Fruit fly (Drosophila melanogaster): Measurements from ENCODE around the gene CG1486.

The CG1486 gene

dm6 chrX:21345036-21345500, 21.2 kb downstream of the CG1486 start, which contains the start of gene dod (continued):
- TF ChIP-seq CG15336 (GFP tag; IDR thresholded peaks at IDR 0.05) (peak; percentile 55), achi (GFP tag; optimal IDR thresholded peaks at IDR 0.05) (peak; percentile 61), CG34406 (GFP tag; optimal IDR thresholded peaks at IDR 0.05) (peak; percentile 42), salr (GFP tag; optimal IDR thresholded peaks at IDR 0.05) (no peak), CG6792 (GFP tag; optimal IDR thresholded peaks at IDR 0.05) (peak; percentile 35), cyc (GFP tag; optimal IDR thresholded peaks at IDR 0.05) (no peak), vri (GFP tag; optimal IDR thresholded peaks at IDR 0.05) (no peak), CG8319 (GFP tag; optimal IDR thresholded peaks at IDR 0.05) (no peak), Ets96B (tag; optimal IDR thresholded peaks at IDR 0.05) (peak; percentile 54), eg (GFP tag; IDR thresholded peaks at IDR 0.05) (peak; percentile 74; the same call in 2 of the 3 replicates), CG8119 (GFP tag; IDR thresholded peaks at IDR 0.05) (peak; percentile 64; the same call in 2 of the 3 replicates), CG31627 (GFP tag; optimal IDR thresholded peaks at IDR 0.05) (peak; percentile 53), CG9139 (GFP tag; optimal IDR thresholded peaks at IDR 0.05) (no peak), Sox14 (GFP tag; optimal IDR thresholded peaks at IDR 0.05) (peak; percentile 66), dac (GFP tag; optimal IDR thresholded peaks at IDR 0.05) (peak; percentile 6), CG4318 (GFP tag; optimal IDR thresholded peaks at IDR 0.05) (no peak), CG11762 (GFP tag; optimal IDR thresholded peaks at IDR 0.05; ENCODE audit: insufficient read depth) (no peak), CG8632 (GFP tag; optimal IDR thresholded peaks at IDR 0.05) (peak; percentile 35), CG11902 (GFP tag; optimal IDR thresholded peaks at IDR 0.05) (no peak), CG6163 (GFP tag; IDR thresholded peaks at IDR 0.05) (peak; percentile 50; the same call in 1 of the 3 replicates), acj6 (GFP tag; optimal IDR thresholded peaks at IDR 0.05) (peak; percentile 47), CG7368 (GFP tag; optimal IDR thresholded peaks at IDR 0.05) (no peak), Sox15 (GFP tag; optimal IDR thresholded peaks at IDR 0.05) (no peak), CG6808 (GFP tag; optimal IDR thresholded peaks at IDR 0.05) (peak; percentile 25), Ets21C (GFP tag; optimal IDR thresholded peaks at IDR 0.05) (no peak), Blimp-1 (GFP tag; optimal IDR thresholded peaks at IDR 0.05) (no peak), Lpt (GFP tag; optimal IDR thresholded peaks at IDR 0.05) (peak; percentile 7), Hr38 (GFP tag; optimal IDR thresholded peaks at IDR 0.05) (no peak), CG1621 (tag; optimal IDR thresholded peaks at IDR 0.05) (peak; percentile 58), lz (GFP tag; optimal IDR thresholded peaks at IDR 0.05) (peak; percentile 53)

dm6 chrX:21349800-21350309, 26.0 kb downstream of the CG1486 start, which contains the start of the genes peng and sol:
Gene peng (minus strand): TSS chrX:21349843.
Gene sol (plus strand): TSS chrX:21350280.
- peak; percentile 48 for TF ChIP-seq net (GFP tag; optimal IDR thresholded peaks at IDR 0.05)
- TF ChIP-seq CG32006 (GFP tag; optimal IDR thresholded peaks at IDR 0.05): peak; percentile 78
- TF ChIP-seq salr (GFP tag; optimal IDR thresholded peaks at IDR 0.05): no peak
- peak; percentile 81 for TF ChIP-seq Met (GFP tag; optimal IDR thresholded peaks at IDR 0.05)
- peak; percentile 63 for TF ChIP-seq CG34406 (GFP tag; optimal IDR thresholded peaks at IDR 0.05)
- TF ChIP-seq CG11902 (GFP tag; optimal IDR thresholded peaks at IDR 0.05): peak; percentile 49
- TF ChIP-seq Eip75B (GFP tag; optimal IDR thresholded peaks at IDR 0.05): peak; percentile 77
- TF ChIP-seq acj6 (GFP tag; optimal IDR thresholded peaks at IDR 0.05): peak; percentile 71
- no peak for TF ChIP-seq spab (GFP tag; optimal IDR thresholded peaks at IDR 0.05)
- TF ChIP-seq CG11762 (GFP tag; optimal IDR thresholded peaks at IDR 0.05; ENCODE audit: insufficient read depth): peak; percentile 66
- TF ChIP-seq CG3919 (GFP tag; optimal IDR thresholded peaks at IDR 0.05): peak; percentile 72
- TF ChIP-seq lz (GFP tag; optimal IDR thresholded peaks at IDR 0.05): peak; percentile 84
- TF ChIP-seq Sox102F (GFP tag; optimal IDR thresholded peaks at IDR 0.05): peak; percentile 72
- TF ChIP-seq esn (GFP tag; optimal IDR thresholded peaks at IDR 0.05): peak; percentile 82
- TF ChIP-seq OdsH (GFP tag; optimal IDR thresholded peaks at IDR 0.05): no peak
- TF ChIP-seq CG6854 (GFP tag; optimal IDR thresholded peaks at IDR 0.05): no peak
- TF ChIP-seq Ets21C (GFP tag; optimal IDR thresholded peaks at IDR 0.05): peak; percentile 71
- peak; percentile 60; the same call in 2 of the 3 replicates for TF ChIP-seq CG8119 (GFP tag; IDR thresholded peaks at IDR 0.05)
- peak; percentile 79 for TF ChIP-seq topi (GFP tag; optimal IDR thresholded peaks at IDR 0.05)
- peak; percentile 51 for TF ChIP-seq CG8319 (GFP tag; optimal IDR thresholded peaks at IDR 0.05)
- peak; percentile 28 for TF ChIP-seq CG1621 (tag; optimal IDR thresholded peaks at IDR 0.05)
- TF ChIP-seq CG10669 (GFP tag; optimal IDR thresholded peaks at IDR 0.05): peak; percentile 65
- TF ChIP-seq CG3032 (tag; optimal IDR thresholded peaks at IDR 0.05): peak; percentile 66
- peak; percentile 86 for TF ChIP-seq pdm3 (GFP tag; optimal IDR thresholded peaks at IDR 0.05)
- peak; percentile 64 for TF ChIP-seq eg (GFP tag; IDR thresholded peaks at IDR 0.05)
- no peak for TF ChIP-seq CG16779 (tag; optimal IDR thresholded peaks at IDR 0.05)
- peak; percentile 83 for TF ChIP-seq CG31627 (GFP tag; optimal IDR thresholded peaks at IDR 0.05)
- no peak for TF ChIP-seq Hr38 (GFP tag; optimal IDR thresholded peaks at IDR 0.05)
- TF ChIP-seq cyc (GFP tag; optimal IDR thresholded peaks at IDR 0.05): peak; percentile 75
- peak; percentile 50 for TF ChIP-seq dac (GFP tag; optimal IDR thresholded peaks at IDR 0.05)
- TF ChIP-seq Smox (GFP tag; optimal IDR thresholded peaks at IDR 0.05): peak; percentile 78
- no peak for TF ChIP-seq Hr4 (GFP tag; optimal IDR thresholded peaks at IDR 0.05)
- no peak for TF ChIP-seq fd85E (GFP tag; optimal IDR thresholded peaks at IDR 0.05)

All from whole organism, prepupa.